Fruit fly (Drosophila melanogaster) whole organism, embryonic: Measurements from ENCODE around the gene CG15602.

Experiments used
- Ada2b ChIP-seq: fragments of 200-800 bp; sonication (Bioruptor generic); IDR thresholded peaks from 2 replicates; pipeline ENCODE4 v1.3.6; 2022; ENCODE audit warnings: missing biosample characterization, missing genetic modification characterization
- B-H1 ChIP-seq: fragments of 200-800 bp; sonication (Bioruptor generic); IDR thresholded peaks from 3 replicates; pipeline ENCODE4 v1.3.6; 2022; ENCODE audit warnings: missing biosample characterization, missing genetic modification characterization
- BtbVII ChIP-seq: fragments of 200-800 bp; sonication (Bioruptor generic); optimal IDR thresholded peaks from 3 replicates; lab custom pipeline; 2017; ENCODE audit warnings: missing biosample characterization, mild to moderate bottlenecking, missing genetic modification characterization
- CG11456 ChIP-seq: fragments of 200-800 bp; sonication (Bioruptor generic); IDR thresholded peaks from 3 replicates; pipeline ENCODE4 v1.3.6; 2022; ENCODE audit warnings: missing biosample characterization, missing genetic modification characterization
- CG11504 ChIP-seq: fragments of 200-800 bp; sonication (Bioruptor generic); optimal IDR thresholded peaks from 3 replicates; lab custom pipeline; 2019; ENCODE audit warnings: missing biosample characterization, mild to moderate bottlenecking, missing genetic modification characterization, moderate library complexity
- CG11560 ChIP-seq: fragments of 200-800 bp; sonication (Bioruptor generic); IDR thresholded peaks from 3 replicates; pipeline ENCODE4 v1.3.6; 2022; ENCODE audit warnings: missing biosample characterization, missing genetic modification characterization
- CG12071 ChIP-seq: fragments of 200-800 bp; sonication (Bioruptor generic); optimal IDR thresholded peaks from 3 replicates; lab custom pipeline; 2018; ENCODE audit warnings: missing biosample characterization, mild to moderate bottlenecking, missing genetic modification characterization
- CG12219 ChIP-seq: fragments of 200-800 bp; sonication (Bioruptor generic); optimal IDR thresholded peaks from 3 replicates; lab custom pipeline; 2018; ENCODE audit warnings: missing biosample characterization, mild to moderate bottlenecking, missing genetic modification characterization
- CG12391 ChIP-seq: fragments of 200-800 bp; sonication (Bioruptor generic); optimal IDR thresholded peaks from 3 replicates; lab custom pipeline; 2018; ENCODE audit warnings: missing biosample characterization, mild to moderate bottlenecking, missing genetic modification characterization, moderate library complexity
- CG13894 ChIP-seq: fragments of 200-800 bp; sonication (Bioruptor generic); optimal IDR thresholded peaks from 3 replicates; lab custom pipeline; 2018; ENCODE audit warnings: missing biosample characterization, mild to moderate bottlenecking, missing genetic modification characterization, moderate library complexity
- CG15514 ChIP-seq: fragments of 200-800 bp; sonication (Bioruptor generic); optimal IDR thresholded peaks from 3 replicates; lab custom pipeline; 2017; ENCODE audit warnings: missing biosample characterization, missing genetic modification characterization, mild to moderate bottlenecking, moderate library complexity, missing genetic modification reagents
- CG15696 ChIP-seq: fragments of 200-800 bp; sonication (Bioruptor generic); optimal IDR thresholded peaks from 2 replicates; lab custom pipeline; 2019; ENCODE audit warnings: missing biosample characterization, mild to moderate bottlenecking, missing genetic modification characterization, moderate library complexity
- CG1603 ChIP-seq: fragments of 200-800 bp; sonication (Bioruptor generic); optimal IDR thresholded peaks from 2 replicates; lab custom pipeline; 2019; ENCODE audit warnings: missing biosample characterization, mild to moderate bottlenecking, missing genetic modification characterization, moderate library complexity
- CG2678 ChIP-seq: fragments of 200-800 bp; sonication (Bioruptor generic); optimal IDR thresholded peaks from 3 replicates; lab custom pipeline; 2019; ENCODE audit warnings: missing biosample characterization, mild to moderate bottlenecking, missing genetic modification characterization, moderate library complexity
- CG34376 ChIP-seq: fragments of 200-800 bp; sonication (Bioruptor generic); optimal IDR thresholded peaks from 2 replicates; lab custom pipeline; 2018; ENCODE audit warnings: missing biosample characterization, mild to moderate bottlenecking, missing genetic modification characterization
- CG42726 ChIP-seq: fragments of 200-800 bp; sonication (Bioruptor generic); IDR thresholded peaks from 2 replicates; pipeline ENCODE4 v1.3.6; 2022; ENCODE audit warnings: missing biosample characterization, missing genetic modification characterization; ENCODE audit not compliant: partially characterized antibody
- CG4707 ChIP-seq: fragments of 200-800 bp; sonication (Bioruptor generic); optimal IDR thresholded peaks from 2 replicates; lab custom pipeline; 2018; ENCODE audit warnings: missing biosample characterization, mild to moderate bottlenecking, missing genetic modification characterization, moderate library complexity
- CG6765 ChIP-seq: fragments of 200-800 bp; sonication (Bioruptor generic); optimal IDR thresholded peaks from 3 replicates; lab custom pipeline; 2017; ENCODE audit warnings: missing biosample characterization, mild to moderate bottlenecking, missing genetic modification characterization
- CG7987 ChIP-seq: fragments of 200-800 bp; sonication (Bioruptor generic); optimal IDR thresholded peaks from 2 replicates; lab custom pipeline; 2018; ENCODE audit warnings: missing biosample characterization, mild to moderate bottlenecking, missing genetic modification characterization, moderate library complexity
- Deaf1 ChIP-seq: fragments of 200-800 bp; optimal IDR thresholded peaks from 3 replicates; lab custom pipeline; 2019; ENCODE audit warnings: missing biosample characterization, mild to moderate bottlenecking, missing genetic modification characterization, moderate library complexity
- Drgx ChIP-seq: fragments of 200-800 bp; sonication (Bioruptor generic); IDR thresholded peaks from 2 replicates; pipeline ENCODE4 v1.3.6; 2022; ENCODE audit warnings: missing biosample characterization, missing genetic modification characterization
- Eip74EF ChIP-seq, 2 experiments: fragments of 200-800 bp in 1 of 2; fragments of >200 bp in 1 of 2; sonication (Bioruptor generic) in 1 of 2; optimal IDR thresholded peaks; 2 replicates each; lab custom pipeline; 2017 to 2019; ENCODE audit warnings: missing biosample characterization in 2 of 2, missing genetic modification characterization in 2 of 2, mild to moderate bottlenecking in 1 of 2, moderate library complexity in 1 of 2
- Lhr ChIP-seq: fragments of 200-800 bp; sonication (Bioruptor generic); optimal IDR thresholded peaks from 3 replicates; lab custom pipeline; 2017; ENCODE audit warnings: mild to moderate bottlenecking, missing biosample characterization, missing genetic modification reagents, missing genetic modification characterization
- Mrtf ChIP-seq: fragments of 200-800 bp; sonication (Bioruptor generic); IDR thresholded peaks from 3 replicates; pipeline ENCODE4 v1.3.6; 2022; ENCODE audit warnings: missing biosample characterization, missing genetic modification characterization
- NfI ChIP-seq: fragments of 200-800 bp; sonication (Bioruptor generic); optimal IDR thresholded peaks from 3 replicates; lab custom pipeline; 2018; ENCODE audit warnings: missing biosample characterization, mild to moderate bottlenecking, missing genetic modification characterization, moderate library complexity
- Taf1 ChIP-seq: fragments of 200-800 bp; sonication (Bioruptor generic); IDR thresholded peaks from 2 replicates; pipeline ENCODE4 v1.3.6; 2022; ENCODE audit warnings: missing biosample characterization, missing genetic modification characterization
- abd-A ChIP-seq: fragments of 200-800 bp; sonication (Bioruptor generic); optimal IDR thresholded peaks from 3 replicates; lab custom pipeline; 2019; ENCODE audit warnings: missing biosample characterization, mild to moderate bottlenecking, missing genetic modification characterization, moderate library complexity
- bab2 ChIP-seq: fragments of 200-800 bp; sonication (Bioruptor generic); optimal IDR thresholded peaks from 2 replicates; lab custom pipeline; 2016; ENCODE audit warnings: missing biosample characterization, missing genetic modification characterization
- bsh ChIP-seq, 2 experiments: fragments of 200-800 bp; sonication (Bioruptor generic); optimal IDR thresholded peaks; 2 replicates each; lab custom pipeline; 2017 to 2018; ENCODE audit warnings: mild to moderate bottlenecking in 2 of 2, missing biosample characterization in 2 of 2, missing genetic modification characterization in 2 of 2, moderate library complexity in 1 of 2
- cas ChIP-seq: fragments of 200-800 bp; sonication (Bioruptor generic); IDR thresholded peaks from 2 replicates; pipeline ENCODE4 v1.3.6; 2022; ENCODE audit warnings: missing biosample characterization, missing genetic modification characterization
- cg ChIP-seq: fragments of 200-800 bp; sonication (Bioruptor generic); optimal IDR thresholded peaks from 3 replicates; lab custom pipeline; 2019; ENCODE audit warnings: missing biosample characterization, mild to moderate bottlenecking, missing genetic modification characterization, moderate library complexity
- croc ChIP-seq: fragments of 200-800 bp; sonication (Bioruptor generic); conservative IDR thresholded peaks from 3 replicates; pipeline ENCODE4 v1.3.6; 2022; ENCODE audit warnings: missing biosample characterization, missing genetic modification characterization
- crp ChIP-seq, 2 experiments: fragments of 200-800 bp; sonication (Bioruptor generic); optimal IDR thresholded peaks; 2 replicates in 1 of 2; 3 replicates in 1 of 2; lab custom pipeline; 2017; ENCODE audit warnings: missing biosample characterization in 2 of 2, missing genetic modification characterization in 2 of 2, mild to moderate bottlenecking in 1 of 2, moderate library complexity in 1 of 2
- cwo ChIP-seq: fragments of 200-800 bp; sonication (Bioruptor generic); optimal IDR thresholded peaks from 3 replicates; lab custom pipeline; 2017; ENCODE audit warnings: missing biosample characterization, missing genetic modification characterization, mild to moderate bottlenecking, moderate library complexity, missing genetic modification reagents
- danr ChIP-seq: fragments of 200-800 bp; sonication (Bioruptor generic); IDR thresholded peaks from 2 replicates; pipeline ENCODE4 v1.3.6; 2022; ENCODE audit warnings: missing biosample characterization, missing genetic modification characterization
- insv ChIP-seq, 2 experiments: fragments of 200-800 bp; sonication (Bioruptor generic); optimal IDR thresholded peaks; 3 replicates each; lab custom pipeline; 2016 to 2018; ENCODE audit warnings: missing biosample characterization in 2 of 2, missing genetic modification characterization in 2 of 2
- lilli ChIP-seq: fragments of 200-800 bp; sonication (Bioruptor generic); optimal IDR thresholded peaks from 3 replicates; lab custom pipeline; 2016; ENCODE audit warnings: missing biosample characterization, missing genetic modification characterization
- lola ChIP-seq, 3 experiments: fragments of >200 bp in 2 of 3; fragments of 200-800 bp in 1 of 3; sonication (Bioruptor generic) in 1 of 3; optimal IDR thresholded peaks; 2 replicates each; lab custom pipeline; 2017 to 2019; ENCODE audit warnings: missing biosample characterization in 3 of 3, missing genetic modification characterization in 3 of 3, mild to moderate bottlenecking in 1 of 3, moderate library complexity in 1 of 3
- nom ChIP-seq: fragments of 200-800 bp; sonication (Bioruptor generic); optimal IDR thresholded peaks from 2 replicates; lab custom pipeline; 2017; ENCODE audit warnings: missing biosample characterization, missing genetic modification characterization, mild to moderate bottlenecking, moderate library complexity, missing genetic modification reagents
- phol ChIP-seq: fragments of 200-800 bp; sonication (Bioruptor generic); optimal IDR thresholded peaks from 3 replicates; lab custom pipeline; 2018; ENCODE audit warnings: missing biosample characterization, mild to moderate bottlenecking, missing genetic modification characterization, moderate library complexity
- pzg ChIP-seq: fragments of 200-800 bp; sonication (Bioruptor generic); optimal IDR thresholded peaks from 3 replicates; lab custom pipeline; 2018; ENCODE audit warnings: missing biosample characterization, mild to moderate bottlenecking, missing genetic modification characterization, moderate library complexity
- rib ChIP-seq: fragments of 200-800 bp; sonication (Bioruptor generic); IDR thresholded peaks from 2 replicates; pipeline ENCODE4 v1.3.6; 2022; ENCODE audit warnings: missing biosample characterization, missing genetic modification characterization
- row ChIP-seq: fragments of 200-800 bp; sonication (Bioruptor generic); IDR thresholded peaks from 3 replicates; pipeline ENCODE4 v1.3.6; 2022; ENCODE audit warnings: missing biosample characterization, missing genetic modification characterization
- sd ChIP-seq: fragments of 200-800 bp; sonication (Bioruptor generic); optimal IDR thresholded peaks from 3 replicates; lab custom pipeline; 2018; ENCODE audit warnings: missing biosample characterization, mild to moderate bottlenecking, missing genetic modification characterization, moderate library complexity
- sna ChIP-seq: fragments of 200-800 bp; sonication (Bioruptor generic); IDR thresholded peaks from 2 replicates; pipeline ENCODE4 v1.3.6; 2022; ENCODE audit warnings: missing biosample characterization, missing genetic modification characterization; ENCODE audit not compliant: partially characterized antibody
- stc ChIP-seq: fragments of 200-800 bp; sonication (Bioruptor generic); IDR thresholded peaks from 2 replicates; pipeline ENCODE4 v1.3.6; 2022; ENCODE audit warnings: missing biosample characterization, missing genetic modification characterization
- yki ChIP-seq: fragments of >200 bp; optimal IDR thresholded peaks from 3 replicates; lab custom pipeline; 2018

Gene CG15602

DNA sequence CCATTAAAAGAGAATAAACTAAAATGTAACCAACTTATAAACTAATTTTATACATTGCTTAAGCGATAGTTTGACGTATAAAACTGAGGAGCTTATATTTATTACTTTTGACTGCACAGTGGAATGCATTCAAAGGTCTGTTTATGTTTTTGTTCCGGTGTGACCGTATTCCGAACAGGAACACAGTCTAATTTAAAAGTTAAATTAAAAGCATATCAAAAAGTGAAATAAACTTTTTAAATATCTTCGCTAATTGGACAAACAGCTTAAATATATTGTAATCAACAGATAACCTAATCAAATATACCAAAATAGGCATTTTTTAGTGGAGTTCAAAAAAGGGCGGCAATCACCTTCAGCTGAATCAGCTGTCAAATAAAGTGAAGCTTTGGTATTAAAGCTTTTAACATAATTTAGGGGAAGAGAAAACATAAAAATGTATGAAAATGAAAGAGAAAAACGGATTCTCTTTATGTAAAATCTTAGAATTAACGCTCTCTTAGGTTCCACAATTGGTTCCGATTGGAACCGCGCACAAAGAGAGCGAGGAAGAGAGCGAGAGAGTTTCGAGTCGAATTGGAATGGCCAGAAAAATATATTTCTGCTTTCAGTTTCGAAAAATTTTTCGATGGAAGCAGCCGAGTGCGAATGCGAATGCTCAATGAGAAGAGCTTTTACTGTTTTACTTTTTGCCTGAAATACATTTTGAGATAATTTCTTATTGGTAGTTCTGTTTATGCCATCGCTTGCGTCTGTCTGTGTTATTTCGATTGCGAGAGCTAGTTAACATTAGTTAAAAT is 4.7 kb downstream of the CG15602 start, which contains the start of the genes PGRP-LE and sd (continued):
- TF ChIP-seq danr = no peak
- TF ChIP-seq BtbVII = peak; percentile 2
- peak; percentile 44 for TF ChIP-seq CG34376 (GFP tag; lab: Kevin White, UChicago)
- TF ChIP-seq CG4707 = peak; percentile 70
- peak; percentile 64 for TF ChIP-seq Deaf1 (tag; lab: Kevin White, UChicago)
- no peak for TF ChIP-seq cwo (GFP tag; lab: Kevin White, UChicago)
- TF ChIP-seq cg = peak; percentile 54
- TF ChIP-seq rib (GFP tag; lab: Robert Waterston, UW) = 0 out of 2 replicates have a peak, but pooled peaks have one; percentile 33
- peak; percentile 57 for TF ChIP-seq nom
- peak; percentile 2 for TF ChIP-seq lilli (GFP tag; lab: Kevin White, UChicago)
- no peak for TF ChIP-seq cas (GFP tag; lab: Robert Waterston, UW)
- TF ChIP-seq pzg = peak; percentile 16
- TF ChIP-seq CG12391 (tag; lab: Kevin White, UChicago) = peak; percentile 18
- no peak for TF ChIP-seq Drgx
- no peak for TF ChIP-seq CG12219 (GFP tag; lab: Kevin White, UChicago)
- no peak for TF ChIP-seq bab2 (GFP tag; lab: Kevin White, UChicago)
- TF ChIP-seq Lhr (GFP tag; lab: Kevin White, UChicago) = no peak
- peak; percentile 32; the same call in 2 of the 3 replicates for TF ChIP-seq row (GFP tag; lab: Robert Waterston, UW)
- TF ChIP-seq CG1603 (tag; lab: Kevin White, UChicago) = peak; percentile 18
- TF ChIP-seq B-H1 (GFP tag; lab: Robert Waterston, UW) = no peak
- peak in 1 of 2 experiments; percentile 82 for TF ChIP-seq crp (GFP tag; optimal IDR thresholded peaks at IDR 0.05; lab: Kevin White, UChicago)
- no peak for TF ChIP-seq NfI (GFP tag; lab: Kevin White, UChicago)
- peak; percentile 48 to 92 for TF ChIP-seq insv (GFP tag; optimal IDR thresholded peaks at IDR 0.05; lab: Kevin White, UChicago)
- TF ChIP-seq lola (GFP tag; optimal IDR thresholded peaks at IDR 0.05; lab: Kevin White, UChicago) = peak in 1 of 3 experiments; percentile 16
- peak; percentile 83 for TF ChIP-seq CG15514
- TF ChIP-seq CG12071 = peak; percentile 18
- peak; percentile 11 for TF ChIP-seq CG13894
- TF ChIP-seq yki (lab: Kevin White, UChicago) = peak; percentile 60
- TF ChIP-seq abd-A (tag; lab: Kevin White, UChicago) = peak; percentile 66
- peak; percentile 48 for TF ChIP-seq sd (tag; lab: Kevin White, UChicago)
- TF ChIP-seq Eip74EF (GFP tag; optimal IDR thresholded peaks at IDR 0.05; lab: Kevin White, UChicago) = peak in 1 of 2 experiments; percentile 14

DNA sequence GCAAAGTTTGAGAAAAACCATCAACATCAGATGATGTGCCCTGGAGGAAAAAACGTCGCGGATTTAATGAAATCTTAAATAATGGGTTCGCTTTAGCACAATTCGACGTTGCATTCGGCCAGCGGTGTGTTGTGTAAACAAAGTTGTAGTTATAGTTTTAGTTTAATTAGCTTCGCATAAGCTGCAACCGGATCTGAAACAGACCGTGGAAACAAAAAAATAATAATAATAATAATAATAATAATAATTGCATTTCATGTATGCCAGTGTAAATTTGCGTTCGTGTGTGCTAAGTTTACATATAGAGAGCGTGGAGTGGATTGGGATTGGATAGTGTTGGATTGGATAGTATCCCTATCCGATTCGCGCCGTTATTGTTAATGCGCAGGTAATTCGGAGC is 5.6 kb downstream of the CG15602 start:
- no peak for TF ChIP-seq Taf1 (GFP tag; lab: Robert Waterston, UW)
- no peak for TF ChIP-seq CG42726
- no peak for TF ChIP-seq CG7987 (GFP tag; lab: Kevin White, UChicago)
- no peak for TF ChIP-seq CG15514
- TF ChIP-seq row (GFP tag; lab: Robert Waterston, UW) = 0 out of 3 replicates have a peak, but pooled peaks have one; percentile 8
- peak; percentile 8 for TF ChIP-seq CG11504 (tag; lab: Kevin White, UChicago)
- 0 out of 2 replicates have a peak, but pooled peaks have one; percentile 20 for TF ChIP-seq Drgx
- TF ChIP-seq CG6765 (GFP tag; lab: Kevin White, UChicago) = peak; percentile 9
- no peak for TF ChIP-seq stc (GFP tag; lab: Robert Waterston, UW)
- TF ChIP-seq phol = no peak
- TF ChIP-seq croc (GFP tag; lab: Robert Waterston, UW) = no peak
- TF ChIP-seq CG15696 (tag; lab: Kevin White, UChicago) = no peak
- TF ChIP-seq sna = no peak
- no peak for TF ChIP-seq CG11456 (GFP tag; lab: Robert Waterston, UW)
- TF ChIP-seq lilli (GFP tag; lab: Kevin White, UChicago) = no peak
- TF ChIP-seq bsh (GFP tag; optimal IDR thresholded peaks at IDR 0.05; lab: Kevin White, UChicago) = no peak
- TF ChIP-seq Mrtf (GFP tag; lab: Robert Waterston, UW) = no peak
- no peak for TF ChIP-seq CG11560 (tag; lab: Robert Waterston, UW)
- peak; percentile 10 for TF ChIP-seq CG2678 (tag; lab: Kevin White, UChicago)
- no peak for TF ChIP-seq Ada2b (GFP tag; lab: Robert Waterston, UW)
